Fruit fly (Drosophila melanogaster): ENCODE results near the gene CG3513.

dm6 chr2L:3705438-3705921 is 12.5 kb upstream of the CG3513 start, which contains the start of gene CG31778:
- no peak for TF ChIP-seq psq (optimal IDR thresholded peaks at IDR 0.05)
- TF ChIP-seq EcR (GFP tag; optimal IDR thresholded peaks at IDR 0.05) = no peak
- no peak for TF ChIP-seq pan (optimal IDR thresholded peaks at IDR 0.05)
- TF ChIP-seq usp (GFP tag; optimal IDR thresholded peaks at IDR 0.05) = no peak
